Worm (Caenorhabditis elegans) whole organism, mixed stage, embryonic: ENCODE measurements around the gene enu-3.1.

Source experiments
- blmp-1 ChIP-seq: fragments of 150-350 bp; optimal IDR thresholded peaks from 2 replicates; lab custom pipeline; 2014; ENCODE audit warnings: missing biosample characterization, missing genetic modification characterization
- snpc-4 ChIP-seq: fragments of 150-350 bp; optimal IDR thresholded peaks from 2 replicates; lab custom pipeline; 2014; ENCODE audit warnings: missing biosample characterization, missing genetic modification characterization

ce11 chrIII:10391628-10392027 lies 44.4 kb upstream of the enu-3.1 start, which contains the start of gene M03C11.9:
- no peak for TF ChIP-seq blmp-1
- no peak for TF ChIP-seq snpc-4 (tag; lab: Kevin White, UChicago)
